Fruit fly (Drosophila melanogaster): ENCODE measurements around the gene RpS3.
A peak's percentile ranks its signal among the peaks of the same experiment; 100 is the strongest.

DNA sequence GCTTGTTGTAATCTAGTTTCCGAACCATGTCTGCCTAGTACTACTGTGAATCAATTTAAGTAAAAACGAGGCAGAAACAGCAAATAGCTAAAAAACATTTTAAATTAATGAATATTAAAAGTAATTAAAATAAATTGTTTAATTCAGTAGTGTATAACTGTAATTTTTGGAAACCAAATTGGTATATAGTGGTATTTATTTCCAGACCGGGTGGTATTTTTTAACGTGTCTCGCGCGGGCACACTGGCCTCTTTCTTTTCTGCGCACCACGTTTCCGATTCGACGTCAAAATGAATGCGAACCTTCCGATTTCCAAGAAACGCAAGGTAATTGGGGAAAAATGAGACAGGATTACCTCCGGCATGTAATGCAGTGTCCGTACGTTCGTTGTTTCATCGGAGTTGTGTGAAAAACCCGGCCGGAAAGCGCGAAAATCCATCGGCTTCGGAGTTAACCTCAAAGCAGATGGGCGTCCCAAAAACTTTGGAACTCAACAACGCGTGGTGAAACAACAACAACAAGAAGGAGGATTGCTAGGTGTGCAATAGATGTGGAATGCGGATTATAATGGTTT, at the start of gene RpS3:
- peak; percentile 16 for TF ChIP-seq CG8159 (tag; optimal IDR thresholded peaks at IDR 0.05)
- TF ChIP-seq CG9948 (tag; optimal IDR thresholded peaks at IDR 0.05) = no peak
- TF ChIP-seq fd96Ca (GFP tag; IDR thresholded peaks at IDR 0.05) = no peak
- TF ChIP-seq CG13204 (GFP tag; optimal IDR thresholded peaks at IDR 0.05) = no peak
- no peak for TF ChIP-seq CG34367 (tag; optimal IDR thresholded peaks at IDR 0.05)
- TF ChIP-seq Pif1B (GFP tag; optimal IDR thresholded peaks at IDR 0.05) = peak; percentile 13

All from whole organism, pupa.